Fruit fly (Drosophila melanogaster) Kc167 (cell line): Measurements from ENCODE around the gene CG34163.
A peak's percentile ranks its signal among the peaks of the same experiment; 100 is the strongest.

Experiments used
- Myc ChIP-seq: fragments of >200 bp; optimal IDR thresholded peaks from 2 replicates; lab custom pipeline; 2017; ENCODE audit warnings: missing external identifiers
- Sin3A ChIP-seq: fragments of >200 bp; optimal IDR thresholded peaks from 2 replicates; lab custom pipeline; 2018; ENCODE audit warnings: missing external identifiers
- h ChIP-seq: fragments of >200 bp; optimal IDR thresholded peaks from 3 replicates; lab custom pipeline; 2018; ENCODE audit warnings: missing external identifiers
- insv ChIP-seq: fragments of >200 bp; optimal IDR thresholded peaks from 3 replicates; lab custom pipeline; 2018; ENCODE audit warnings: missing external identifiers
- psq ChIP-seq: fragments of >200 bp; optimal IDR thresholded peaks from 2 replicates; lab custom pipeline; 2017; ENCODE audit warnings: missing external identifiers
- ttk ChIP-seq: sonication (Bioruptor generic); optimal IDR thresholded peaks from 2 replicates; lab custom pipeline; 2017; ENCODE audit warnings: missing external identifiers

Gene CG34163

dm6 chr2L:11965610-11966594, 22.2 kb upstream of the CG34163 start:
- TF ChIP-seq Myc: no peak
- TF ChIP-seq ttk (lab: Kevin White, UChicago): no peak
- TF ChIP-seq psq (lab: Kevin White, UChicago): no peak
- no peak for TF ChIP-seq h (lab: Kevin White, UChicago)
- TF ChIP-seq Sin3A (lab: Kevin White, UChicago): no peak
- no peak for TF ChIP-seq insv

DNA sequence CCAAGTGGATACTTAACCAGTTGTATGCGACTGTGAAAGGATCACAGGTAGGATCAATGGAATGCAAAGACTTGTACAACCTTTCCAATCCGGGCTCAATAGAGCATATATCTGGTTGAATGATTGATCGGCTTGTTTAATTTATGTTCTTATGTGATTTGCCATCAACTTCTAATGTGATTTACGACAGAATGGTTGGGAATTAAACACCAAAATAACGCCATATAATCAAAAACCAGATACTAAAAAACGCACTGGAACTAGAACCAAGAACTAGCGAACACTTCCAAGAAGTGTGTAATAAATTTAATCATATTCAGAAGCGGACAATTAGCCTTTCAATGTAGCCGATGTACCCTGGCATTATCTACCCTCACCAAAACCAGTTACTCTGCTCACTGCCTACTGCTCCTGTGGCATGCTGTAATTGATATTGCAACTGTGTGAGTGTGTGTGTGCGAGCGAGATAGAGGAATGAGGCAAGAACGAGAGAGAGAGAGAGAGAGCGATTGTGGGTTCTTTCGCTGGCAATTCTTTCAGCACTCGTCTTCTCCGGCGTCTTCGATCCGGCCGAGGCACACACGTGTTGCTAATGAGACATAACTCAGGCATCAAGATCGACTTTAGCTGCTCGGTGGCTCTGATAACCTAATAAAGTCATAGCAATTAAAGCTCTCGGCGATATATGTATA, 19.3 kb upstream of the CG34163 start:
- TF ChIP-seq Myc (no peak), Sin3A (lab: Kevin White, UChicago) (no peak)

dm6 chr2L:11969424-11969823, 18.6 kb upstream of the CG34163 start:
- TF ChIP-seq h (lab: Kevin White, UChicago) (no peak), ttk (lab: Kevin White, UChicago) (no peak), Sin3A (lab: Kevin White, UChicago) (no peak), psq (lab: Kevin White, UChicago) (no peak), insv (no peak), Myc (no peak)

DNA sequence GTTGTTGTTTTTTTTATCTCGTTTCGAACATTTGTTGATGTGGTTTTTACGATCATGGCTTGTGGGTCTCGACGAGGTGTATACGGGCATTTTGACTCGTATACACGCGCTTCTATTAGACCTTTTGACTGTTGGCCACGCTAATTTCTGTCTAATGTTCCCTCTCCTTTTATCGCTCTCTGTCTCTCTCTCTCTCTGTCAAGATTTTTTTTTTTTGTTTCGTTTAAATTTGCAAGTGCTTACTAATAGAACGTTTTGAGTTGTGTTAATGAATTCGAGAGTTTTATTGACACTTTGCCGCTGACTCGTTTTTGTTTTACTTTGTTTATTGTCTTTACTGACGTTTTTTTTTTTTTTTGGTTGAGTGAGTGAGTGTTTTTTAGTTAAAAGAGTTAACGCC, 17.7 kb upstream of the CG34163 start:
- no peak for TF ChIP-seq Sin3A (lab: Kevin White, UChicago)
- TF ChIP-seq Myc: no peak
- no peak for TF ChIP-seq ttk (lab: Kevin White, UChicago)
- no peak for TF ChIP-seq insv
- no peak for TF ChIP-seq h (lab: Kevin White, UChicago)
- no peak for TF ChIP-seq psq (lab: Kevin White, UChicago)

DNA sequence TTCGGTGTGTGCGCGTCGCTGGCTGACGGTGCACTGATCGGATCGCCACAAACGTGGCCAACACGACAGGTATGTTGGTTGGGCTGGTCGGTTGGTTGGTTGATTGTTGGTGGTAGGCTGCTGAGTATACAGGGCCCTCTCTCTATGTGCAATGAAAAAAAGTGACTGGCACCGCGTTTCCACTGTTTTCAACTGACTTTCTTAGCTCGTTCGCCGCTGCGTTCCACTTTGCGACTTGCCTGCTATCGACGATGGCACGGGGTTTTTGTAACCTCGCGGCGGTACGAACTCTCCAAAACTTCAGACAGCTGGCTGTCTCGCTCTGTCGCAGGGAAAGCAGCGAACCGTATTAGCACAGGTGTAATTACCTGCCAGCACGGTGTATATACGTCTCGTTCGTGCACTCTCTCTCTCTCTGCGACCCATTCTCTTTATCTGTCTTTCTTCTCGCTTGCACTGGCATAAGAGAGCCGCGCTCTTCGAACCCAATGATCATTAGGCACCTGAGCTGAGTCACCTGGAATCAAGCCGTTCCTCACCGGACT, 17.1 kb upstream of the CG34163 start:
- TF ChIP-seq psq (lab: Kevin White, UChicago): no peak
- TF ChIP-seq Myc: no peak
- no peak for TF ChIP-seq h (lab: Kevin White, UChicago)
- TF ChIP-seq Sin3A (lab: Kevin White, UChicago): no peak
- TF ChIP-seq ttk (lab: Kevin White, UChicago): no peak
- TF ChIP-seq insv: no peak

DNA sequence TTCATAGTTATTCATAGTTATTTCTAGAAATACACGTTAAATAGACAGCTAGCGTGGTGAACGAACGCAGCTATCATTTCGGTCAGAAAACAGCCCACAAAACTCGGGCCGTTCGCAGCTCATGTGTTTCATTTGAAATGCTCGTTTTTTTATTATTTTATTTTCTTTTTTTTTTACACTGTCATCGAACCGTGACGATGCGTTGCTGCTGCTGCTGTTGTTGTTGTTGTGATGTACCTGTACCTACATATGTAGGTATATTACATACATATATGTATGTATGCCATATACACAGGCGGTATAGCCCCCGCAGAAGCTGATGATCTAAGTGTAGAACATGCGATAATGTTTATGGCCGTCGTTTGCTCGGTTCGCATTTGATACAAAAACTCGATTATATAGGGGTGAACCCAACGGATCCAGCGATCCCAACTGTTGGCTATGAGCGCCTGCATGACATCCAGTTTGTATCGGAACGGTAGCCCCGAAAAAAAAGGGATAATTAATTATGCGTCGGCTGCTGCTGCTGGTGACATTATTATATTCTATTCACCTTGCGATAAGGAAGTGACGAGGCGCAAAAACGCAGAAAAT, 14.8 kb upstream of the CG34163 start:
- TF ChIP-seq ttk (lab: Kevin White, UChicago) (no peak), insv (no peak), h (lab: Kevin White, UChicago) (no peak), Sin3A (lab: Kevin White, UChicago) (no peak), Myc (no peak), psq (lab: Kevin White, UChicago) (no peak)

- TF ChIP-seq ttk (lab: Kevin White, UChicago) (no peak), psq (lab: Kevin White, UChicago) (no peak), insv (no peak), Myc (no peak), Sin3A (lab: Kevin White, UChicago) (no peak), h (lab: Kevin White, UChicago) (no peak)
These were observed 11.1 kb upstream of the CG34163 start for dm6 chr2L:11976955-11977354.

dm6 chr2L:11977721-11978120, 10.3 kb upstream of the CG34163 start:
- TF ChIP-seq Sin3A (lab: Kevin White, UChicago) (no peak), Myc (no peak), psq (lab: Kevin White, UChicago) (no peak), insv (no peak), h (lab: Kevin White, UChicago) (no peak), ttk (lab: Kevin White, UChicago) (no peak)

- TF ChIP-seq Myc (no peak), Sin3A (lab: Kevin White, UChicago) (no peak), ttk (lab: Kevin White, UChicago) (no peak), insv (no peak), h (lab: Kevin White, UChicago) (no peak), psq (lab: Kevin White, UChicago) (no peak)
These were observed 8.0 kb upstream of the CG34163 start for dm6 chr2L:11980075-11980474.

- TF ChIP-seq h (lab: Kevin White, UChicago) (no peak), ttk (lab: Kevin White, UChicago) (no peak), psq (lab: Kevin White, UChicago) (no peak)
These were observed 6.9 kb upstream of the CG34163 start, which contains the start of gene CG16965 for dm6 chr2L:11981210-11981609. CG16965 (plus strand) TSS chr2L:11981591.

DNA sequence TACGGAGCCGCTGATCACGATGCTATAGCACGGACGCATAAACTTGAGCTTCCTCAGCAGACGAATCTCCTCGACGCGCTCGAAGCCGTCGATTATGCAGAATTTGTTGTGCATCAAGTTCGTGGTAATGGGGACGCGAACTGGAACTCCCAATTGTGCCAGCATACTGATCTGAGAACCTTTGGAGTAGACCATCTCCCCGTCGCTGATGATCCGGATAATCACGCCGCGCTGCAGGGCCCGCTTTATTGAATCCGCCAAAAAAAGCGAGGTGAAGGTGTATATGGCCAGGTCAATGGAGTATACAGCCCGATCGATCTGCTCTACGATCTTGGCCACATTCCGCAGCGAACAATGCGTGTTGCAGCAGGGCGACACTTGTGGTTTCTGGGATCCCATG, 1.1 kb downstream of the CG34163 start:
- peak; percentile 93 for TF ChIP-seq ttk (lab: Kevin White, UChicago)
- TF ChIP-seq Myc: no peak
- no peak for TF ChIP-seq h (lab: Kevin White, UChicago)
- no peak for TF ChIP-seq psq (lab: Kevin White, UChicago)
- no peak for TF ChIP-seq insv
- TF ChIP-seq Sin3A (lab: Kevin White, UChicago): no peak
